Worm (Caenorhabditis elegans) whole organism, L4 larva: Measurements from ENCODE around the gene mai-1.

Experiments used
- F37D6.2 ChIP-seq: sonication (generic microtip); optimal IDR thresholded peaks from 2 replicates; lab custom pipeline; 2016; ENCODE audit warnings: mild to moderate bottlenecking, missing genetic modification characterization, missing compliant biosample characterization
- Y48G9A.11 ChIP-seq: fragments of 200-800 bp; sonication (Bioruptor generic); IDR thresholded peaks from 2 replicates; pipeline ENCODE4 v1.3.6; 2022; ENCODE audit warnings: missing genetic modification reagents, missing genetic modification characterization, missing compliant biosample characterization
- Y5F2A.4 ChIP-seq: fragments of 200-800 bp; sonication (Bioruptor generic); optimal IDR thresholded peaks from 2 replicates; lab custom pipeline; 2018; ENCODE audit warnings: mild to moderate bottlenecking, missing genetic modification characterization, missing compliant biosample characterization
- Y75B8A.6 ChIP-seq: fragments of 200-800 bp; sonication (Bioruptor generic); IDR thresholded peaks from 2 replicates; pipeline ENCODE4 v1.3.6; 2022; ENCODE audit warnings: missing genetic modification reagents, missing genetic modification characterization, missing compliant biosample characterization
- aha-1 ChIP-seq: fragments of 150-350 bp; peaks from one replicate; lab custom pipeline; 2014; ENCODE audit warnings: missing biosample characterization, missing genetic modification characterization
- ama-1 ChIP-seq: fragments of 150-350 bp; optimal IDR thresholded peaks from 2 replicates; lab custom pipeline; 2014; ENCODE audit warnings: inconsistent platforms, mixed read lengths
- arid-1 ChIP-seq: fragments of 200-800 bp; sonication (Bioruptor generic); conservative IDR thresholded peaks from 2 replicates; pipeline ENCODE4 v1.3.6; 2022; ENCODE audit warnings: missing genetic modification reagents, missing genetic modification characterization, missing compliant biosample characterization
- attf-4 ChIP-seq: sonication (generic microtip); optimal IDR thresholded peaks from 3 replicates; lab custom pipeline; 2017; ENCODE audit warnings: missing biosample characterization, missing genetic modification characterization
- ceh-20 ChIP-seq: fragments of 200-800 bp; sonication (Bioruptor generic); IDR thresholded peaks from 2 replicates; pipeline ENCODE4 v1.3.6; 2022; ENCODE audit warnings: missing genetic modification reagents, missing genetic modification characterization, missing compliant biosample characterization
- ceh-44 ChIP-seq: fragments of 200-800 bp; sonication (Bioruptor generic); IDR thresholded peaks from 2 replicates; pipeline ENCODE4 v1.3.6; 2022; ENCODE audit warnings: missing genetic modification reagents, missing genetic modification characterization, missing compliant biosample characterization
- ctbp-1 ChIP-seq: fragments of 200-800 bp; sonication (Bioruptor generic); IDR thresholded peaks from 2 replicates; pipeline ENCODE4 v1.3.6; 2022; ENCODE audit warnings: missing genetic modification reagents, missing genetic modification characterization, missing compliant biosample characterization
- daf-12 ChIP-seq: fragments of 150-350 bp; optimal IDR thresholded peaks from 2 replicates; lab custom pipeline; 2014; ENCODE audit warnings: missing biosample characterization, missing genetic modification reagents, missing genetic modification characterization
- daf-16 ChIP-seq, 3 experiments: sonication (generic microtip); optimal IDR thresholded peaks; 2 replicates each; lab custom pipeline; 2016 to 2017; ENCODE audit warnings: missing genetic modification characterization in 3 of 3, missing genetic modification reagents in 3 of 3, mild to moderate bottlenecking in 2 of 3, missing compliant biosample characterization in 2 of 3, missing biosample characterization in 1 of 3, moderate library complexity in 1 of 3
- daf-19 ChIP-seq: fragments of 200-800 bp; sonication (Bioruptor generic); conservative IDR thresholded peaks from 2 replicates; pipeline ENCODE4 v1.3.6; 2022; ENCODE audit warnings: missing genetic modification characterization, missing compliant biosample characterization
- dmd-6 ChIP-seq: fragments of 200-800 bp; sonication (Bioruptor generic); IDR thresholded peaks from 2 replicates; pipeline ENCODE4 v1.3.6; 2022; ENCODE audit warnings: missing genetic modification reagents, missing genetic modification characterization, missing compliant biosample characterization
- egl-43 ChIP-seq: fragments of 200-800 bp; sonication (Bioruptor generic); IDR thresholded peaks from 2 replicates; pipeline ENCODE4 v1.3.6; 2022; ENCODE audit warnings: missing genetic modification reagents, missing genetic modification characterization, missing compliant biosample characterization
- fkh-10 ChIP-seq: fragments of 150-350 bp; optimal IDR thresholded peaks from 2 replicates; lab custom pipeline; 2014; ENCODE audit warnings: missing biosample characterization, missing genetic modification reagents, missing genetic modification characterization
- hif-1 ChIP-seq, 2 experiments: sonication (generic microtip); optimal IDR thresholded peaks; 2 replicates each; lab custom pipeline; 2016 to 2017; ENCODE audit warnings: missing compliant biosample characterization in 2 of 2, missing genetic modification characterization in 2 of 2, missing genetic modification reagents in 2 of 2, missing genotype in 2 of 2, mild to moderate bottlenecking in 1 of 2
- hlh-11 ChIP-seq: fragments of 200-800 bp; sonication (Bioruptor generic); optimal IDR thresholded peaks from 2 replicates; lab custom pipeline; 2018; ENCODE audit warnings: mild to moderate bottlenecking, missing genetic modification characterization, missing compliant biosample characterization
- hmg-1.1 ChIP-seq: fragments of 200-800 bp; sonication (Bioruptor generic); IDR thresholded peaks from 2 replicates; pipeline ENCODE4 v1.3.6; 2022; ENCODE audit warnings: missing genetic modification reagents, missing genetic modification characterization, missing compliant biosample characterization
- lim-7 ChIP-seq: fragments of 200-800 bp; sonication (Bioruptor generic); IDR thresholded peaks from 2 replicates; pipeline ENCODE4 v1.3.6; 2022; ENCODE audit warnings: missing genetic modification characterization, missing compliant biosample characterization
- lin-1 ChIP-seq: fragments of 200-800 bp; sonication (Bioruptor generic); IDR thresholded peaks from 2 replicates; pipeline ENCODE4 v1.3.6; 2022; ENCODE audit warnings: missing genetic modification reagents, missing genetic modification characterization, missing compliant biosample characterization
- lin-13 ChIP-seq: fragments of 150-350 bp; optimal IDR thresholded peaks from 2 replicates; lab custom pipeline; 2014; ENCODE audit warnings: missing biosample characterization, missing genetic modification reagents, missing genetic modification characterization
- lin-38 ChIP-seq: fragments of 200-800 bp; sonication (Bioruptor generic); IDR thresholded peaks from 2 replicates; pipeline ENCODE4 v1.3.6; 2022; ENCODE audit warnings: missing genetic modification reagents, missing genetic modification characterization, missing compliant biosample characterization
- lsy-2 ChIP-seq, 2 experiments: fragments of 150-350 bp in 1 of 2; sonication (generic microtip) in 1 of 2; optimal IDR thresholded peaks; 2 replicates each; lab custom pipeline; 2014 to 2017; ENCODE audit warnings: missing biosample characterization in 2 of 2, missing genetic modification characterization in 2 of 2
- madf-5 ChIP-seq, 2 experiments: fragments of 200-800 bp; sonication (Bioruptor generic); IDR thresholded peaks; 2 replicates each; pipeline ENCODE4 v1.3.6; 2022; ENCODE audit warnings: missing compliant biosample characterization in 2 of 2, missing genetic modification characterization in 2 of 2
- madf-9 ChIP-seq: fragments of 200-800 bp; sonication (Bioruptor generic); conservative IDR thresholded peaks from 2 replicates; pipeline ENCODE4 v1.3.6; 2022; ENCODE audit warnings: missing genetic modification reagents, missing genetic modification characterization, missing compliant biosample characterization
- mdl-1 ChIP-seq, 2 experiments: fragments of 150-350 bp in 1 of 2; sonication (generic microtip) in 1 of 2; optimal IDR thresholded peaks; 2 replicates each; lab custom pipeline; 2014 to 2017; ENCODE audit warnings: missing biosample characterization in 2 of 2, missing genetic modification characterization in 2 of 2
- mdt-29 ChIP-seq: fragments of 200-800 bp; sonication (Bioruptor generic); IDR thresholded peaks from 2 replicates; pipeline ENCODE4 v1.3.6; 2022; ENCODE audit warnings: missing genetic modification reagents, missing genetic modification characterization, missing compliant biosample characterization
- mxl-2 ChIP-seq: fragments of 200-800 bp; sonication (Bioruptor generic); conservative IDR thresholded peaks from 2 replicates; pipeline ENCODE4 v1.3.6; 2022; ENCODE audit warnings: missing genetic modification reagents, missing genetic modification characterization, missing compliant biosample characterization
- nhr-10 ChIP-seq: fragments of 150-350 bp; optimal IDR thresholded peaks from 2 replicates; lab custom pipeline; 2014; ENCODE audit warnings: missing biosample characterization, missing genetic modification characterization
- nhr-11 ChIP-seq: fragments of 150-350 bp; optimal IDR thresholded peaks from 2 replicates; lab custom pipeline; 2014; ENCODE audit warnings: missing biosample characterization, missing genetic modification characterization
- nhr-237 ChIP-seq: sonication (generic microtip); optimal IDR thresholded peaks from 2 replicates; lab custom pipeline; 2017; ENCODE audit warnings: missing biosample characterization, missing genetic modification characterization
- nhr-28 ChIP-seq: fragments of 150-350 bp; optimal IDR thresholded peaks from 2 replicates; lab custom pipeline; 2014; ENCODE audit warnings: missing biosample characterization, missing genetic modification characterization
- nhr-42 ChIP-seq: fragments of 200-800 bp; sonication (Bioruptor generic); IDR thresholded peaks from 2 replicates; pipeline ENCODE4 v1.3.6; 2022; ENCODE audit warnings: missing genetic modification characterization, missing compliant biosample characterization
- nhr-48 ChIP-seq: sonication (generic microtip); optimal IDR thresholded peaks from 2 replicates; lab custom pipeline; 2016; ENCODE audit warnings: mild to moderate bottlenecking, missing genetic modification characterization, missing compliant biosample characterization
- nhr-6 ChIP-seq: fragments of 150-350 bp; optimal IDR thresholded peaks from 2 replicates; lab custom pipeline; 2014; ENCODE audit warnings: missing biosample characterization, missing genetic modification characterization
- pqm-1 ChIP-seq: sonication (generic microtip); optimal IDR thresholded peaks from 2 replicates; lab custom pipeline; 2017; ENCODE audit warnings: missing biosample characterization, missing genetic modification characterization
- rbr-2 ChIP-seq: sonication (generic microtip); optimal IDR thresholded peaks from 2 replicates; lab custom pipeline; 2016; ENCODE audit warnings: missing genotype, missing genetic modification characterization, missing compliant biosample characterization
- saeg-2 ChIP-seq: fragments of 200-800 bp; sonication (Bioruptor generic); IDR thresholded peaks from 2 replicates; pipeline ENCODE4 v1.3.6; 2022; ENCODE audit warnings: missing genetic modification reagents, missing genetic modification characterization, missing compliant biosample characterization
- sdz-12 ChIP-seq: fragments of 200-800 bp; sonication (Bioruptor generic); optimal IDR thresholded peaks from 2 replicates; lab custom pipeline; 2018; ENCODE audit warnings: mild to moderate bottlenecking, missing genetic modification characterization, missing compliant biosample characterization
- set-16 ChIP-seq: fragments of 200-800 bp; sonication (Bioruptor generic); IDR thresholded peaks from 2 replicates; pipeline ENCODE4 v1.3.6; 2022; ENCODE audit warnings: missing genetic modification reagents, missing genetic modification characterization, missing compliant biosample characterization
- snpc-1.2 ChIP-seq: fragments of 200-800 bp; sonication (Bioruptor generic); IDR thresholded peaks from 2 replicates; pipeline ENCODE4 v1.3.6; 2022; ENCODE audit warnings: missing genetic modification reagents, missing genetic modification characterization, missing compliant biosample characterization
- spr-1 ChIP-seq: sonication (generic microtip); optimal IDR thresholded peaks from 2 replicates; lab custom pipeline; 2016; ENCODE audit warnings: mild to moderate bottlenecking, missing genetic modification characterization, missing compliant biosample characterization
- spr-3 ChIP-seq: fragments of 200-800 bp; sonication (Bioruptor generic); optimal IDR thresholded peaks from 2 replicates; lab custom pipeline; 2018; ENCODE audit warnings: mild to moderate bottlenecking, missing genetic modification characterization, missing compliant biosample characterization
- unc-62 ChIP-seq, 3 experiments: fragments of 150-350 bp in 1 of 3; sonication (generic microtip); optimal IDR thresholded peaks in 2 of 3; peaks in 1 of 3; 1 replicate in 1 of 3; 2 replicates in 2 of 3; lab custom pipeline; 2014 to 2017; ENCODE audit warnings: missing biosample characterization in 3 of 3, missing genetic modification characterization in 3 of 3, missing genetic modification reagents in 3 of 3, missing genotype in 1 of 3
- vab-7 ChIP-seq: fragments of 200-800 bp; sonication (Bioruptor generic); IDR thresholded peaks from 2 replicates; pipeline ENCODE4 v1.3.6; 2022; ENCODE audit warnings: missing genetic modification reagents, missing genetic modification characterization, missing compliant biosample characterization

mai-1 gene

ce11 chrX:3116033-3116876 is at the start of gene mai-1:
Gene mai-1 (minus strand): TSS chrX:3116589.
- TF ChIP-seq nhr-11 (tag; lab: Kevin White, UChicago) (peak; percentile 5), nhr-42 (0 out of 2 replicates have a peak, but pooled peaks have one; percentile 53), madf-5 (GFP tag; IDR thresholded peaks at IDR 0.05; lab: Robert Waterston, UW) (0 out of 4 replicates have a peak, but pooled peaks of 1 of the 2 experiments have one; percentile 2), lin-13 (GFP tag; lab: Kevin White, UChicago) (no peak), pqm-1 (tag; lab: Kevin White, UChicago) (peak; percentile 29), ceh-44 (GFP tag; lab: Robert Waterston, UW) (no peak), snpc-1.2 (GFP tag; lab: Robert Waterston, UW) (peak; percentile 42; the same call in 1 of the 2 replicates), nhr-237 (tag; lab: Kevin White, UChicago) (no peak), nhr-10 (tag; lab: Kevin White, UChicago) (peak; percentile 28), lsy-2 (tag; optimal IDR thresholded peaks at IDR 0.05; lab: Kevin White, UChicago) (peak; percentile 7 to 24), mdl-1 (tag; optimal IDR thresholded peaks at IDR 0.05; lab: Kevin White, UChicago) (peak in 1 of 2 experiments; percentile 10), lim-7 (GFP tag; lab: Robert Waterston, UW) (0 out of 2 replicates have a peak, but pooled peaks have one; percentile 23), nhr-28 (tag; lab: Kevin White, UChicago) (peak; percentile 7), aha-1 (tag; lab: Kevin White, UChicago) (peak; percentile 100), rbr-2 (tag; lab: Kevin White, UChicago) (peak; percentile 59), F37D6.2 (peak; percentile 27), saeg-2 (GFP tag; lab: Robert Waterston, UW) (no peak), set-16 (peak; percentile 89), vab-7 (GFP tag; lab: Robert Waterston, UW) (no peak), mdt-29 (GFP tag; lab: Robert Waterston, UW) (peak; percentile 7; the same call in 1 of the 2 replicates), ama-1 (lab: Kevin White, UChicago) (peak; percentile 62), ceh-20 (GFP tag; lab: Robert Waterston, UW) (peak; percentile 55; the same call in 1 of the 2 replicates), lin-38 (GFP tag; lab: Robert Waterston, UW) (peak; percentile 9; the same call in 1 of the 2 replicates), unc-62 (GFP tag; optimal IDR thresholded peaks at IDR 0.05 in 1 of 2; lab: Kevin White, UChicago) (peak in 1 of 2 experiments; percentile 79), unc-62 (tag; optimal IDR thresholded peaks at IDR 0.05; lab: Kevin White, UChicago) (no peak), Y75B8A.6 (GFP tag; lab: Robert Waterston, UW) (0 out of 2 replicates have a peak, but pooled peaks have one; percentile 40), spr-1 (tag; lab: Kevin White, UChicago) (no peak), fkh-10 (peak; percentile 42), hmg-1.1 (peak; percentile 88), arid-1 (peak; percentile 73), madf-9 (GFP tag; lab: Robert Waterston, UW) (peak; percentile 59; the same call in 1 of the 2 replicates), nhr-6 (tag; lab: Kevin White, UChicago) (no peak), egl-43 (GFP tag; lab: Robert Waterston, UW) (peak; percentile 81), dmd-6 (GFP tag; lab: Robert Waterston, UW) (no peak; the same call in none of the 2 replicates), daf-19 (GFP tag; lab: Robert Waterston, UW) (0 out of 2 replicates have a peak, but pooled peaks have one; percentile 36), hif-1 (tag; optimal IDR thresholded peaks at IDR 0.05; lab: Kevin White, UChicago) (peak; percentile 95 to 100), daf-16 (GFP tag; optimal IDR thresholded peaks at IDR 0.05; lab: Kevin White, UChicago) (peak in 1 of 2 experiments; percentile 0), daf-16 (tag; optimal IDR thresholded peaks at IDR 0.05; lab: Kevin White, UChicago) (peak; percentile 79), daf-12 (tag; lab: Kevin White, UChicago) (no peak), lin-1 (GFP tag; lab: Robert Waterston, UW) (no peak), ctbp-1 (GFP tag; lab: Robert Waterston, UW) (peak; percentile 78), mxl-2 (GFP tag; lab: Robert Waterston, UW) (no peak), spr-3 (GFP tag; lab: Kevin White, UChicago) (peak; percentile 37), attf-4 (no peak), Y5F2A.4 (GFP tag; lab: Kevin White, UChicago) (no peak), Y48G9A.11 (peak; percentile 45; the same call in 1 of the 2 replicates), nhr-48 (peak; percentile 47), sdz-12 (peak; percentile 33), hlh-11 (tag; lab: Kevin White, UChicago) (peak; percentile 4)
